Worm (Caenorhabditis elegans) whole organism, midembryonic: ENCODE results near the gene F41C6.4.

Experiments
- cog-1 ChIP-seq: sonication (generic microtip); optimal IDR thresholded peaks from 2 replicates; lab custom pipeline; 2016; ENCODE audit warnings: missing genetic modification characterization, missing compliant biosample characterization
- flt-1 ChIP-seq: fragments of 200-800 bp; sonication (Bioruptor generic); IDR thresholded peaks from 2 replicates; pipeline ENCODE4 v1.3.6; 2022; ENCODE audit warnings: missing genetic modification characterization, missing compliant biosample characterization
- klf-2 ChIP-seq: fragments of 200-800 bp; sonication (Bioruptor generic); conservative IDR thresholded peaks from 2 replicates; pipeline ENCODE4 v1.3.6; 2022; ENCODE audit warnings: missing genetic modification reagents, missing genetic modification characterization, missing compliant biosample characterization

- no peak for TF ChIP-seq cog-1
- TF ChIP-seq klf-2 (GFP tag; lab: Robert Waterston, UW) = no peak
- TF ChIP-seq flt-1 (GFP tag; lab: Robert Waterston, UW) = no peak
Observed at ce11 chrX:6835166-6835565, 39.5 kb downstream of the F41C6.4 start, which contains the start of gene F41B4.2.
